Fruit fly (Drosophila melanogaster) whole organism, embryonic: ENCODE data around the gene CG32668.

ENCODE experiments used
- CG12219 ChIP-seq: fragments of 200-800 bp; sonication (Bioruptor generic); optimal IDR thresholded peaks from 3 replicates; lab custom pipeline; 2018; ENCODE audit warnings: missing biosample characterization, mild to moderate bottlenecking, missing genetic modification characterization
- CG12744 ChIP-seq: fragments of 200-800 bp; sonication (Bioruptor generic); optimal IDR thresholded peaks from 2 replicates; lab custom pipeline; 2016; ENCODE audit warnings: missing biosample characterization, missing genetic modification characterization
- CG17361 ChIP-seq: fragments of 200-800 bp; sonication (Bioruptor generic); IDR thresholded peaks from 3 replicates; pipeline ENCODE4 v1.3.6; 2022; ENCODE audit warnings: missing biosample characterization, missing genetic modification characterization
- CG2120 ChIP-seq: fragments of 200-800 bp; sonication (Bioruptor generic); optimal IDR thresholded peaks from 3 replicates; lab custom pipeline; 2016; ENCODE audit warnings: missing biosample characterization, missing genetic modification characterization
- CG2199 ChIP-seq: fragments of 200-800 bp; sonication (Bioruptor generic); IDR thresholded peaks from 3 replicates; pipeline ENCODE4 v1.3.6; 2022; ENCODE audit warnings: missing biosample characterization, missing genetic modification characterization
- CG30403 ChIP-seq: fragments of 200-800 bp; sonication (Bioruptor generic); optimal IDR thresholded peaks from 3 replicates; lab custom pipeline; 2016; ENCODE audit warnings: missing biosample characterization, missing genetic modification characterization
- CG30431 ChIP-seq: fragments of 200-800 bp; sonication (Bioruptor generic); optimal IDR thresholded peaks from 2 replicates; lab custom pipeline; 2017; ENCODE audit warnings: missing biosample characterization, missing genetic modification characterization
- CG3163 ChIP-seq: fragments of 200-800 bp; sonication (Bioruptor generic); optimal IDR thresholded peaks from 3 replicates; lab custom pipeline; 2016; ENCODE audit warnings: missing biosample characterization, missing genetic modification characterization
- CG34224 ChIP-seq: fragments of 200-800 bp; sonication (Bioruptor generic); IDR thresholded peaks from 3 replicates; pipeline ENCODE4 v1.3.6; 2022; ENCODE audit warnings: missing biosample characterization, missing genetic modification characterization; ENCODE audit not compliant: partially characterized antibody
- CG6654 ChIP-seq: fragments of 200-800 bp; sonication (Bioruptor generic); optimal IDR thresholded peaks from 2 replicates; lab custom pipeline; 2017; ENCODE audit warnings: missing biosample characterization, mild to moderate bottlenecking, missing genetic modification characterization
- CG6683 ChIP-seq: fragments of 200-800 bp; sonication (Bioruptor generic); optimal IDR thresholded peaks from 2 replicates; lab custom pipeline; 2017; ENCODE audit warnings: missing biosample characterization, mild to moderate bottlenecking, missing genetic modification characterization, missing genetic modification reagents
- CG7372 ChIP-seq: fragments of 200-800 bp; sonication (Bioruptor generic); IDR thresholded peaks from 2 replicates; pipeline ENCODE4 v1.3.6; 2022; ENCODE audit warnings: missing biosample characterization, missing genetic modification characterization
- CG7963 ChIP-seq: fragments of 200-800 bp; sonication (Bioruptor generic); IDR thresholded peaks from 3 replicates; pipeline ENCODE4 v1.3.6; 2022; ENCODE audit warnings: missing biosample characterization, missing genetic modification characterization; ENCODE audit not compliant: partially characterized antibody
- CG8478 ChIP-seq: fragments of >200 bp; optimal IDR thresholded peaks from 2 replicates; lab custom pipeline; 2018
- CG8944 ChIP-seq: fragments of 200-800 bp; sonication (Bioruptor generic); optimal IDR thresholded peaks from 3 replicates; lab custom pipeline; 2016; ENCODE audit warnings: missing biosample characterization, missing genetic modification characterization
- Dp ChIP-seq: fragments of 200-800 bp; sonication (Bioruptor generic); optimal IDR thresholded peaks from 2 replicates; lab custom pipeline; 2018; ENCODE audit warnings: missing biosample characterization, mild to moderate bottlenecking, missing genetic modification characterization, moderate library complexity
- Eip74EF ChIP-seq, 2 experiments: fragments of 200-800 bp in 1 of 2; fragments of >200 bp in 1 of 2; sonication (Bioruptor generic) in 1 of 2; optimal IDR thresholded peaks; 2 replicates each; lab custom pipeline; 2017 to 2019; ENCODE audit warnings: missing biosample characterization in 2 of 2, missing genetic modification characterization in 2 of 2, mild to moderate bottlenecking in 1 of 2, moderate library complexity in 1 of 2
- Fer3 ChIP-seq: fragments of 200-800 bp; sonication (Bioruptor generic); optimal IDR thresholded peaks from 2 replicates; lab custom pipeline; 2018; ENCODE audit warnings: missing biosample characterization, mild to moderate bottlenecking, missing genetic modification characterization, moderate library complexity
- Gsc ChIP-seq: fragments of 200-800 bp; sonication (Bioruptor generic); IDR thresholded peaks from 2 replicates; pipeline ENCODE4 v1.3.6; 2022; ENCODE audit warnings: missing biosample characterization, missing genetic modification characterization
- H2.0 ChIP-seq: fragments of 200-800 bp; sonication (Bioruptor generic); IDR thresholded peaks from 2 replicates; pipeline ENCODE4 v1.3.6; 2022; ENCODE audit warnings: missing biosample characterization, missing genetic modification characterization
- HHEX ChIP-seq: fragments of 200-800 bp; sonication (Bioruptor generic); optimal IDR thresholded peaks from 3 replicates; lab custom pipeline; 2017; ENCODE audit warnings: missing biosample characterization, mild to moderate bottlenecking, missing genetic modification characterization, missing genetic modification reagents
- Hr78 ChIP-seq, 2 experiments: fragments of 200-800 bp in 1 of 2; fragments of >200 bp in 1 of 2; sonication (Bioruptor generic) in 1 of 2; optimal IDR thresholded peaks; 2 replicates each; lab custom pipeline; 2017 to 2019; ENCODE audit warnings: missing biosample characterization in 2 of 2, missing genetic modification characterization in 2 of 2, mild to moderate bottlenecking in 1 of 2, moderate library complexity in 1 of 2
- Lhr ChIP-seq: fragments of 200-800 bp; sonication (Bioruptor generic); optimal IDR thresholded peaks from 3 replicates; lab custom pipeline; 2017; ENCODE audit warnings: mild to moderate bottlenecking, missing biosample characterization, missing genetic modification reagents, missing genetic modification characterization
- Meics ChIP-seq: fragments of 200-800 bp; sonication (Bioruptor generic); optimal IDR thresholded peaks from 2 replicates; lab custom pipeline; 2017; ENCODE audit warnings: missing biosample characterization, mild to moderate bottlenecking, missing genetic modification characterization
- Myb ChIP-seq: fragments of 200-800 bp; sonication (Bioruptor generic); optimal IDR thresholded peaks from 2 replicates; lab custom pipeline; 2016; ENCODE audit warnings: missing biosample characterization, missing genetic modification characterization
- NC2α ChIP-seq: fragments of 200-800 bp; sonication (Bioruptor generic); optimal IDR thresholded peaks from 2 replicates; lab custom pipeline; 2016; ENCODE audit warnings: missing biosample characterization, missing genetic modification characterization
- Neu2 ChIP-seq: fragments of 200-800 bp; sonication (Bioruptor generic); optimal IDR thresholded peaks from 3 replicates; lab custom pipeline; 2016; ENCODE audit warnings: missing biosample characterization, missing genetic modification characterization, borderline replicate concordance
- Nf-YB ChIP-seq: fragments of 200-800 bp; sonication (Bioruptor generic); optimal IDR thresholded peaks from 3 replicates; lab custom pipeline; 2019; ENCODE audit warnings: missing biosample characterization, mild to moderate bottlenecking, missing genetic modification characterization, moderate library complexity
- Side ChIP-seq: fragments of 200-800 bp; sonication (Bioruptor generic); optimal IDR thresholded peaks from 2 replicates; lab custom pipeline; 2016; ENCODE audit warnings: missing biosample characterization, missing genetic modification characterization
- Sry-δ ChIP-seq: fragments of 200-800 bp; sonication (Bioruptor generic); optimal IDR thresholded peaks from 2 replicates; lab custom pipeline; 2016; ENCODE audit warnings: missing biosample characterization, missing genetic modification characterization
- Taf1 ChIP-seq: fragments of 200-800 bp; sonication (Bioruptor generic); IDR thresholded peaks from 2 replicates; pipeline ENCODE4 v1.3.6; 2022; ENCODE audit warnings: missing biosample characterization, missing genetic modification characterization
- Xrp1 ChIP-seq: fragments of 200-800 bp; sonication (Bioruptor generic); IDR thresholded peaks from 2 replicates; pipeline ENCODE4 v1.3.6; 2022; ENCODE audit warnings: missing biosample characterization, missing genetic modification characterization
- bbx ChIP-seq: fragments of 200-800 bp; sonication (Bioruptor generic); IDR thresholded peaks from 2 replicates; pipeline ENCODE4 v1.3.6; 2022; ENCODE audit warnings: missing biosample characterization, missing genetic modification characterization; ENCODE audit not compliant: partially characterized antibody
- chm ChIP-seq: fragments of 200-800 bp; sonication (Bioruptor generic); IDR thresholded peaks from 2 replicates; pipeline ENCODE4 v1.3.6; 2022; ENCODE audit warnings: missing biosample characterization, missing genetic modification characterization
- cwo ChIP-seq: fragments of 200-800 bp; sonication (Bioruptor generic); optimal IDR thresholded peaks from 3 replicates; lab custom pipeline; 2017; ENCODE audit warnings: missing biosample characterization, missing genetic modification characterization, mild to moderate bottlenecking, moderate library complexity, missing genetic modification reagents
- dimm ChIP-seq: fragments of 200-800 bp; sonication (Bioruptor generic); IDR thresholded peaks from 2 replicates; pipeline ENCODE4 v1.3.6; 2022; ENCODE audit warnings: missing biosample characterization, missing genetic modification characterization
- ems ChIP-seq: fragments of 200-800 bp; sonication (Bioruptor generic); optimal IDR thresholded peaks from 3 replicates; lab custom pipeline; 2016; ENCODE audit warnings: missing biosample characterization, missing genetic modification characterization
- exex ChIP-seq: fragments of 200-800 bp; sonication (Bioruptor generic); optimal IDR thresholded peaks from 4 replicates; lab custom pipeline; 2018; ENCODE audit warnings: missing biosample characterization, mild to moderate bottlenecking, missing genetic modification characterization, moderate library complexity
- fd96Cb ChIP-seq: fragments of 200-800 bp; sonication (Bioruptor generic); optimal IDR thresholded peaks from 2 replicates; lab custom pipeline; 2018; ENCODE audit warnings: missing biosample characterization, mild to moderate bottlenecking, missing genetic modification characterization, moderate library complexity
- grn ChIP-seq: fragments of 200-800 bp; sonication (Bioruptor generic); optimal IDR thresholded peaks from 3 replicates; lab custom pipeline; 2017; ENCODE audit warnings: missing biosample characterization, missing genetic modification characterization
- h ChIP-seq: fragments of >200 bp; optimal IDR thresholded peaks from 2 replicates; lab custom pipeline; 2017
- her ChIP-seq: fragments of 200-800 bp; sonication (Bioruptor generic); optimal IDR thresholded peaks from 2 replicates; lab custom pipeline; 2016; ENCODE audit warnings: missing biosample characterization, missing genetic modification characterization
- inv ChIP-seq: fragments of 200-800 bp; sonication (Bioruptor generic); IDR thresholded peaks from 2 replicates; pipeline ENCODE4 v1.3.6; 2022; ENCODE audit warnings: missing biosample characterization, missing genetic modification characterization; ENCODE audit not compliant: partially characterized antibody
- jigr1 ChIP-seq: fragments of 200-800 bp; sonication (Bioruptor generic); IDR thresholded peaks from 3 replicates; pipeline ENCODE4 v1.3.6; 2022; ENCODE audit warnings: missing biosample characterization, missing genetic modification characterization
- knrl ChIP-seq: fragments of 200-800 bp; sonication (Bioruptor generic); IDR thresholded peaks from 3 replicates; pipeline ENCODE4 v1.3.6; 2022; ENCODE audit warnings: missing biosample characterization, missing genetic modification characterization; ENCODE audit not compliant: partially characterized antibody
- mld ChIP-seq: fragments of 200-800 bp; sonication (Bioruptor generic); IDR thresholded peaks from 3 replicates; pipeline ENCODE4 v1.3.6; 2022; ENCODE audit warnings: missing biosample characterization, missing genetic modification characterization; ENCODE audit not compliant: partially characterized antibody
- onecut ChIP-seq: fragments of 200-800 bp; sonication (Bioruptor generic); IDR thresholded peaks from 2 replicates; pipeline ENCODE4 v1.3.6; 2022; ENCODE audit warnings: missing biosample characterization, missing genetic modification characterization
- seq ChIP-seq: fragments of 200-800 bp; sonication (Bioruptor generic); IDR thresholded peaks from 2 replicates; pipeline ENCODE4 v1.3.6; 2022; ENCODE audit warnings: missing biosample characterization, missing genetic modification characterization
- tll ChIP-seq, 2 experiments: fragments of 200-800 bp in 1 of 2; fragments of >200 bp in 1 of 2; sonication (Bioruptor generic) in 1 of 2; optimal IDR thresholded peaks; 2 replicates each; lab custom pipeline; 2017 to 2019; ENCODE audit warnings: missing biosample characterization in 2 of 2, missing genetic modification characterization in 2 of 2, mild to moderate bottlenecking in 1 of 2, moderate library complexity in 1 of 2
- z ChIP-seq: fragments of 200-800 bp; sonication (Bioruptor generic); IDR thresholded peaks from 3 replicates; pipeline ENCODE4 v1.3.6; 2022; ENCODE audit warnings: missing biosample characterization, missing genetic modification characterization

The CG32668 gene

dm6 chrX:11137566-11138186 is 21.9 kb downstream of the CG32668 start, which contains the start of gene CDK2AP1 (continued):
- TF ChIP-seq Nf-YB (GFP tag; lab: Kevin White, UChicago) (no peak), Eip74EF (GFP tag; optimal IDR thresholded peaks at IDR 0.05; lab: Kevin White, UChicago) (peak in 1 of 2 experiments; percentile 40), CG17361 (peak; percentile 47; the same call in 1 of the 3 replicates), exex (tag; lab: Kevin White, UChicago) (no peak), tll (GFP tag; optimal IDR thresholded peaks at IDR 0.05; lab: Kevin White, UChicago) (peak in 1 of 2 experiments; percentile 71), Lhr (GFP tag; lab: Kevin White, UChicago) (peak; percentile 3), onecut (GFP tag; lab: Robert Waterston, UW) (peak; percentile 15; the same call in 1 of the 2 replicates), fd96Cb (no peak), CG30431 (GFP tag; lab: Kevin White, UChicago) (peak; percentile 22), cwo (GFP tag; lab: Kevin White, UChicago) (no peak), CG6654 (GFP tag; lab: Kevin White, UChicago) (no peak), CG34224 (GFP tag; lab: Robert Waterston, UW) (peak; percentile 67), H2.0 (GFP tag; lab: Robert Waterston, UW) (peak; percentile 35; the same call in 1 of the 2 replicates), CG2120 (GFP tag; lab: Kevin White, UChicago) (peak; percentile 32), Sry-δ (peak; percentile 81), CG7372 (GFP tag; lab: Robert Waterston, UW) (no peak), NC2α (GFP tag; lab: Kevin White, UChicago) (no peak), jigr1 (GFP tag; lab: Robert Waterston, UW) (no peak), Meics (GFP tag; lab: Kevin White, UChicago) (peak; percentile 0), Fer3 (tag; lab: Kevin White, UChicago) (no peak), HHEX (GFP tag; lab: Kevin White, UChicago) (no peak), CG8944 (GFP tag; lab: Kevin White, UChicago) (peak; percentile 32), Hr78 (GFP tag; optimal IDR thresholded peaks at IDR 0.05; lab: Kevin White, UChicago) (no peak), CG8478 (lab: Kevin White, UChicago) (no peak), Myb (GFP tag; lab: Kevin White, UChicago) (peak; percentile 57), chm (GFP tag; lab: Robert Waterston, UW) (no peak), Xrp1 (GFP tag; lab: Robert Waterston, UW) (peak; percentile 9; the same call in 1 of the 2 replicates), CG2199 (GFP tag; lab: Robert Waterston, UW) (no peak), dimm (GFP tag; lab: Robert Waterston, UW) (no peak), CG7963 (GFP tag; lab: Robert Waterston, UW) (peak; percentile 72), inv (GFP tag; lab: Robert Waterston, UW) (peak; percentile 58), CG6683 (no peak), Taf1 (GFP tag; lab: Robert Waterston, UW) (no peak), CG30403 (peak; percentile 21), bbx (peak; percentile 83), z (GFP tag; lab: Robert Waterston, UW) (no peak), knrl (GFP tag; lab: Robert Waterston, UW) (peak; percentile 71), her (GFP tag; lab: Kevin White, UChicago) (peak; percentile 50), Side (GFP tag; lab: Kevin White, UChicago) (peak; percentile 13), CG12744 (GFP tag; lab: Kevin White, UChicago) (no peak), mld (GFP tag; lab: Robert Waterston, UW) (peak; percentile 70), grn (GFP tag; lab: Kevin White, UChicago) (no peak), CG12219 (no peak), CG3163 (GFP tag; lab: Kevin White, UChicago) (peak; percentile 22), seq (GFP tag; lab: Robert Waterston, UW) (no peak), ems (GFP tag; lab: Kevin White, UChicago) (no peak), Gsc (GFP tag; lab: Robert Waterston, UW) (no peak), Dp (GFP tag; lab: Kevin White, UChicago) (no peak), h (lab: Kevin White, UChicago) (no peak), Neu2 (GFP tag; lab: Kevin White, UChicago) (no peak)
